Fruit fly (Drosophila melanogaster) S2 (cell line): ENCODE measurements around the gene roq.
A peak's percentile ranks its signal among the peaks of the same experiment; 100 is the strongest.

Source experiments
- CG8478 ChIP-seq: fragments of >200 bp; optimal IDR thresholded peaks from 2 replicates; lab custom pipeline; 2018
- CTCF ChIP-seq, 2 experiments: fragments of >200 bp; optimal IDR thresholded peaks; 2 replicates each; lab custom pipeline; 2018

Gene roq

dm6 chr3L:16377768-16378764, at the start of gene roq:
Gene roq (minus strand): TSS chr3L:16378566.
- no peak for TF ChIP-seq CG8478 (lab: Kevin White, UChicago)
- TF ChIP-seq CTCF (optimal IDR thresholded peaks at IDR 0.05; lab: Kevin White, UChicago), result peak; percentile 15 to 44

DNA sequence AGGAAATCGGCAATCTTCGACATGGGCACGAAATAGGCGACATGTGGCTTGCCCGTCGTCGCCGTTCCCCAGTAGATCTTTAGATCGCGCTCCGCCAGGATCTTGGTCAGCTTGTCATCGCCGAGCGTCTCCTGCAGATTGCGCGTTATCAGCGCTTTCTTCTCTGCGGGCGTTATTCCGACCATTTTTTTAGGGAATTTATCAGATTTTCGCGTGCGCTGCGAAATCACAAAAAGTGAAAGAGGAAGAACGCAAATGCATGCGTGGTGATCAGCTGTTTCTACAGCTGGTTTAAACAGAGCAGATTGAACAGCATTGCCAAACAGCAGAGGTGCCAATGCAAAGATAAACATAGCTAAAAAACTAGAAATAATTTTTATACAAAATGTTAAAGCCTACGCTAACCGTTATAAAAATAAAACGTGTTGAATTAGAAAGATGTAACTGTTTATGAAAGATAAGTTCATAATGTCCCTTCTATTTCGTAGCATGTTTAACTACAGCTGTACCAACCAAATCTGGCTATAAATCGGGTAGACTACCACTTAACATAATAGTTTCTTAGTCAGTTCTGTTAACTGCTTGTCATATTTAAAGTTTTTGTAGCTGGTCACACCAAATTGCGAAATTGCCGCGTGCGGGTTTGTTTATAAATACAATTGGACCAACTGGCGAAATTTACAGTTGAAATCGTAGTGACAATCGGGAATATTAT, 40.9 kb upstream of the roq start, which contains the start of the genes TyrRS and CG33158:
TyrRS (minus strand) TSS at position 244 of the 715 bp plus-strand sequence.
CG33158 (plus strand) TSS at position 539 of the 715 bp plus-strand sequence.
- TF ChIP-seq CG8478 (lab: Kevin White, UChicago) (no peak), CTCF (optimal IDR thresholded peaks at IDR 0.05; lab: Kevin White, UChicago) (no peak)

dm6 chr3L:16417024-16417423, 38.7 kb upstream of the roq start, which contains the start of gene GluRS-m:
Gene GluRS-m (minus strand): TSS chr3L:16417177.
- TF ChIP-seq CG8478 (lab: Kevin White, UChicago), result no peak
- TF ChIP-seq CTCF (optimal IDR thresholded peaks at IDR 0.05; lab: Kevin White, UChicago), result no peak

- no peak for TF ChIP-seq CG8478 (lab: Kevin White, UChicago)
- peak; percentile 68 to 92 for TF ChIP-seq CTCF (optimal IDR thresholded peaks at IDR 0.05; lab: Kevin White, UChicago)
Observed at dm6 chr3L:16412394-16412950, 34.1 kb upstream of the roq start, which contains the start of gene Serinc. Gene Serinc (plus strand): TSS chr3L:16412722.

DNA sequence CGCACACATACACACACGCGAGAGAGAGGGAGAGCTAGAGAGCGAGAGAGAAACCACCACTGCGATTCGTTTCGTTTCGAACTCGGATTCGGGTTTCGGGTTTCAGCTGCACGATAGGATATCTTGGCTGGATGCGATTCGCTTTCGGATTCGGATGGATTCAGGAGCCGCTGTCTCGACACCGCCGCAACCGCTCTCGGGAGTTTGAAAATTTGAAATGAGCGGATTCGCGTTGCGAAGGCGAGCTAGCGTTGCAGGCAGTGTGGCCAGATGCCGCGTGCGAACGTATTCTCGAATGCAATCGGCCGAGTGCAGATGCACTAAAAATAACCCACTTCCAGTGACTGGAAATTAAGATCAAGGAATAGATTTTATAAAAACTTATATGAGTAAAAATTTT, 33.2 kb upstream of the roq start, which contains the start of gene fax:
fax (minus strand) TSS at position 263 of the 400 bp plus-strand sequence.
- TF ChIP-seq CG8478 (lab: Kevin White, UChicago) (no peak), CTCF (optimal IDR thresholded peaks at IDR 0.05; lab: Kevin White, UChicago) (peak in 1 of 2 experiments; percentile 60)

- TF ChIP-seq CG8478 (lab: Kevin White, UChicago) (no peak), CTCF (optimal IDR thresholded peaks at IDR 0.05; lab: Kevin White, UChicago) (no peak)
Observed at dm6 chr3L:16410234-16411119, 32.1 kb upstream of the roq start.

- TF ChIP-seq CG8478 (lab: Kevin White, UChicago), result no peak
- TF ChIP-seq CTCF (optimal IDR thresholded peaks at IDR 0.05; lab: Kevin White, UChicago), result no peak
Observed at dm6 chr3L:16409440-16410233, 31.3 kb upstream of the roq start.

- no peak for TF ChIP-seq CTCF (optimal IDR thresholded peaks at IDR 0.05; lab: Kevin White, UChicago)
- TF ChIP-seq CG8478 (lab: Kevin White, UChicago), result no peak
Observed at dm6 chr3L:16408609-16409439, 30.5 kb upstream of the roq start.

- peak; percentile 87 to 92 for TF ChIP-seq CTCF (optimal IDR thresholded peaks at IDR 0.05; lab: Kevin White, UChicago)
- TF ChIP-seq CG8478 (lab: Kevin White, UChicago), result no peak
Observed at dm6 chr3L:16407815-16408608, 29.6 kb upstream of the roq start.

DNA sequence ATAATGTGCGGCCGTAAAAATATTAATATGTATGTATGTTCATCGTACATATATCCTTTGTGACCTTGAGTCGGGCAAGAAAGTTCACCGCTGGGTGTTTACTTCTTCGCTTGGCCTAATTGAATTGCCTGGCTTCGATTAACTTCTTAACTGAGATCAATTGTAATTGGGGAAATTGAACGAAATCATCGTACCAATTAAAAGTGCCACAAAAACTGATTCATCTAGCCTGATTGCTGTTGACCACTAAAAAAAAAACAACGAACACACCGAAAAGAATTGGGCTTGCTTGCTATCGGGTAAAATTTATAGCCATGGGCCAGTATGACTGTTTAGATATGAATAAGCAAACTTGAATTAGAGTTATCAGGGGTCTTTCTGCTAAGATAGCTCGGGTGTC, 23.9 kb upstream of the roq start:
- TF ChIP-seq CG8478 (lab: Kevin White, UChicago), result no peak
- no peak for TF ChIP-seq CTCF (optimal IDR thresholded peaks at IDR 0.05; lab: Kevin White, UChicago)

- no peak for TF ChIP-seq CG8478 (lab: Kevin White, UChicago)
- TF ChIP-seq CTCF (optimal IDR thresholded peaks at IDR 0.05; lab: Kevin White, UChicago), result no peak
Observed at dm6 chr3L:16400175-16400574, 21.8 kb upstream of the roq start, which contains the start of gene CG44836. Gene CG44836 (minus strand): TSS chr3L:16400275.
